Fruit fly (Drosophila melanogaster) whole organism, embryonic: ENCODE data around the gene Acp63F.

Experiments used
- Aef1 ChIP-seq: fragments of 200-800 bp; sonication (Bioruptor generic); IDR thresholded peaks from 3 replicates; pipeline ENCODE4 v1.3.6; 2022; ENCODE audit warnings: missing biosample characterization, missing genetic modification characterization
- Bdp1 ChIP-seq: fragments of 200-800 bp; sonication (Bioruptor generic); optimal IDR thresholded peaks from 3 replicates; lab custom pipeline; 2016; ENCODE audit warnings: missing biosample characterization, missing genetic modification characterization
- CG10147 ChIP-seq: fragments of 200-800 bp; sonication (Bioruptor generic); optimal IDR thresholded peaks from 2 replicates; lab custom pipeline; 2019; ENCODE audit warnings: missing biosample characterization, mild to moderate bottlenecking, missing genetic modification characterization, moderate library complexity
- CG10274 ChIP-seq: fragments of 200-800 bp; sonication (Bioruptor generic); optimal IDR thresholded peaks from 3 replicates; lab custom pipeline; 2017; ENCODE audit warnings: missing biosample characterization, mild to moderate bottlenecking, missing genetic modification characterization
- CG10959 ChIP-seq: fragments of 200-800 bp; sonication (Bioruptor generic); IDR thresholded peaks from 2 replicates; pipeline ENCODE4 v1.3.6; 2022; ENCODE audit warnings: missing biosample characterization, missing genetic modification characterization
- CG11560 ChIP-seq: fragments of 200-800 bp; sonication (Bioruptor generic); IDR thresholded peaks from 3 replicates; pipeline ENCODE4 v1.3.6; 2022; ENCODE audit warnings: missing biosample characterization, missing genetic modification characterization
- CG13123 ChIP-seq: fragments of 200-800 bp; sonication (Bioruptor generic); optimal IDR thresholded peaks from 2 replicates; lab custom pipeline; 2016; ENCODE audit warnings: missing biosample characterization, missing genetic modification characterization
- CG13624 ChIP-seq: fragments of 200-800 bp; sonication (Bioruptor generic); optimal IDR thresholded peaks from 2 replicates; lab custom pipeline; 2016; ENCODE audit warnings: missing biosample characterization, missing genetic modification characterization
- CG1602 ChIP-seq: fragments of 200-800 bp; sonication (Bioruptor generic); optimal IDR thresholded peaks from 3 replicates; lab custom pipeline; 2016; ENCODE audit warnings: missing biosample characterization, missing genetic modification characterization
- CG1603 ChIP-seq: fragments of 200-800 bp; sonication (Bioruptor generic); optimal IDR thresholded peaks from 2 replicates; lab custom pipeline; 2019; ENCODE audit warnings: missing biosample characterization, mild to moderate bottlenecking, missing genetic modification characterization, moderate library complexity
- CG1832 ChIP-seq: fragments of 200-800 bp; sonication (Bioruptor generic); optimal IDR thresholded peaks from 2 replicates; lab custom pipeline; 2017; ENCODE audit warnings: missing biosample characterization, mild to moderate bottlenecking, missing genetic modification characterization, inconsistent platforms
- CG31388 ChIP-seq: fragments of 200-800 bp; sonication (Bioruptor generic); optimal IDR thresholded peaks from 2 replicates; lab custom pipeline; 2016; ENCODE audit warnings: missing biosample characterization, missing genetic modification characterization
- CG31441 ChIP-seq: fragments of 200-800 bp; sonication (Bioruptor generic); IDR thresholded peaks from 2 replicates; pipeline ENCODE4 v1.3.6; 2022; ENCODE audit warnings: missing biosample characterization, missing genetic modification characterization
- CG33213 ChIP-seq: fragments of 200-800 bp; sonication (Bioruptor generic); optimal IDR thresholded peaks from 3 replicates; lab custom pipeline; 2016; ENCODE audit warnings: missing biosample characterization, missing genetic modification characterization
- CG4854 ChIP-seq: fragments of 200-800 bp; sonication (Bioruptor generic); optimal IDR thresholded peaks from 2 replicates; lab custom pipeline; 2016; ENCODE audit warnings: missing biosample characterization, missing genetic modification characterization, inconsistent platforms
- CG5953 ChIP-seq: fragments of 200-800 bp; sonication (Bioruptor generic); IDR thresholded peaks from 2 replicates; pipeline ENCODE4 v1.3.6; 2022; ENCODE audit warnings: missing biosample characterization, missing genetic modification characterization
- CG6654 ChIP-seq: fragments of 200-800 bp; sonication (Bioruptor generic); optimal IDR thresholded peaks from 2 replicates; lab custom pipeline; 2017; ENCODE audit warnings: missing biosample characterization, mild to moderate bottlenecking, missing genetic modification characterization
- CG6813 ChIP-seq: fragments of 200-800 bp; sonication (Bioruptor generic); optimal IDR thresholded peaks from 2 replicates; lab custom pipeline; 2017; ENCODE audit warnings: missing biosample characterization, missing genetic modification characterization, mild to moderate bottlenecking, moderate library complexity, missing genetic modification reagents
- CG6854 ChIP-seq: fragments of 200-800 bp; sonication (Bioruptor generic); optimal IDR thresholded peaks from 3 replicates; lab custom pipeline; 2017; ENCODE audit warnings: missing biosample characterization, mild to moderate bottlenecking, missing genetic modification characterization
- CG7987 ChIP-seq: fragments of 200-800 bp; sonication (Bioruptor generic); optimal IDR thresholded peaks from 2 replicates; lab custom pipeline; 2018; ENCODE audit warnings: missing biosample characterization, mild to moderate bottlenecking, missing genetic modification characterization, moderate library complexity
- CG8089 ChIP-seq: fragments of 200-800 bp; sonication (Bioruptor generic); optimal IDR thresholded peaks from 3 replicates; lab custom pipeline; 2016; ENCODE audit warnings: missing biosample characterization, missing genetic modification characterization
- CG9609 ChIP-seq: fragments of 200-800 bp; sonication (Bioruptor generic); optimal IDR thresholded peaks from 3 replicates; lab custom pipeline; 2016; ENCODE audit warnings: missing biosample characterization, missing genetic modification characterization
- Dad ChIP-seq: fragments of 200-800 bp; sonication (Bioruptor generic); optimal IDR thresholded peaks from 3 replicates; lab custom pipeline; 2016; ENCODE audit warnings: missing biosample characterization, missing genetic modification characterization
- Drgx ChIP-seq: fragments of 200-800 bp; sonication (Bioruptor generic); IDR thresholded peaks from 2 replicates; pipeline ENCODE4 v1.3.6; 2022; ENCODE audit warnings: missing biosample characterization, missing genetic modification characterization
- ERR ChIP-seq: fragments of 200-800 bp; sonication (Bioruptor generic); optimal IDR thresholded peaks from 2 replicates; lab custom pipeline; 2016; ENCODE audit warnings: missing biosample characterization, missing genetic modification characterization
- H15 ChIP-seq: fragments of 200-800 bp; sonication (Bioruptor generic); IDR thresholded peaks from 3 replicates; pipeline ENCODE4 v1.3.6; 2022; ENCODE audit warnings: missing biosample characterization, missing genetic modification characterization
- HHEX ChIP-seq: fragments of 200-800 bp; sonication (Bioruptor generic); optimal IDR thresholded peaks from 3 replicates; lab custom pipeline; 2017; ENCODE audit warnings: missing biosample characterization, mild to moderate bottlenecking, missing genetic modification characterization, missing genetic modification reagents
- Lpt ChIP-seq: fragments of >200 bp; optimal IDR thresholded peaks from 2 replicates; lab custom pipeline; 2018; ENCODE audit warnings: missing biosample characterization, missing genetic modification characterization
- MTF-1 ChIP-seq: fragments of 200-800 bp; sonication (Bioruptor generic); optimal IDR thresholded peaks from 2 replicates; lab custom pipeline; 2018; ENCODE audit warnings: missing biosample characterization, mild to moderate bottlenecking, missing genetic modification characterization, borderline replicate concordance
- NK7.1 ChIP-seq: fragments of 200-800 bp; sonication (Bioruptor generic); optimal IDR thresholded peaks from 3 replicates; lab custom pipeline; 2016; ENCODE audit warnings: missing biosample characterization, missing genetic modification characterization
- al ChIP-seq: fragments of 200-800 bp; sonication (Bioruptor generic); IDR thresholded peaks from 2 replicates; pipeline ENCODE4 v1.3.6; 2022; ENCODE audit warnings: missing biosample characterization, missing genetic modification characterization
- cas ChIP-seq: fragments of 200-800 bp; sonication (Bioruptor generic); IDR thresholded peaks from 2 replicates; pipeline ENCODE4 v1.3.6; 2022; ENCODE audit warnings: missing biosample characterization, missing genetic modification characterization
- corto ChIP-seq: fragments of 200-800 bp; sonication (Bioruptor generic); optimal IDR thresholded peaks from 2 replicates; lab custom pipeline; 2016; ENCODE audit warnings: missing biosample characterization, mild to moderate bottlenecking, missing genetic modification characterization, moderate library complexity
- crp ChIP-seq, 2 experiments: fragments of 200-800 bp; sonication (Bioruptor generic); optimal IDR thresholded peaks; 2 replicates in 1 of 2; 3 replicates in 1 of 2; lab custom pipeline; 2017; ENCODE audit warnings: missing biosample characterization in 2 of 2, missing genetic modification characterization in 2 of 2, mild to moderate bottlenecking in 1 of 2, moderate library complexity in 1 of 2
- dati ChIP-seq: fragments of 200-800 bp; sonication (Bioruptor generic); IDR thresholded peaks from 2 replicates; pipeline ENCODE4 v1.3.6; 2022; ENCODE audit warnings: missing biosample characterization, missing genetic modification characterization
- dpn ChIP-seq, 2 experiments: fragments of 200-800 bp; sonication (Bioruptor generic); optimal IDR thresholded peaks; 3 replicates each; lab custom pipeline; 2016; ENCODE audit warnings: missing biosample characterization in 2 of 2, missing genetic modification characterization in 2 of 2
- dysf ChIP-seq: fragments of 200-800 bp; sonication (Bioruptor generic); IDR thresholded peaks from 3 replicates; pipeline ENCODE4 v1.3.6; 2022; ENCODE audit warnings: missing biosample characterization, missing genetic modification characterization
- eyg ChIP-seq: fragments of 200-800 bp; sonication (Bioruptor generic); optimal IDR thresholded peaks from 3 replicates; lab custom pipeline; 2016; ENCODE audit warnings: missing biosample characterization, missing genetic modification characterization
- fd96Cb ChIP-seq: fragments of 200-800 bp; sonication (Bioruptor generic); optimal IDR thresholded peaks from 2 replicates; lab custom pipeline; 2018; ENCODE audit warnings: missing biosample characterization, mild to moderate bottlenecking, missing genetic modification characterization, moderate library complexity
- grn ChIP-seq: fragments of 200-800 bp; sonication (Bioruptor generic); optimal IDR thresholded peaks from 3 replicates; lab custom pipeline; 2017; ENCODE audit warnings: missing biosample characterization, missing genetic modification characterization
- gsb-n ChIP-seq: fragments of 200-800 bp; sonication (Bioruptor generic); optimal IDR thresholded peaks from 3 replicates; lab custom pipeline; 2018; ENCODE audit warnings: missing biosample characterization, mild to moderate bottlenecking, missing genetic modification characterization
- hbn ChIP-seq: fragments of 200-800 bp; sonication (Bioruptor generic); IDR thresholded peaks from 2 replicates; pipeline ENCODE4 v1.3.6; 2022; ENCODE audit warnings: missing biosample characterization, missing genetic modification characterization; ENCODE audit not compliant: partially characterized antibody
- jing ChIP-seq: fragments of 200-800 bp; sonication (Bioruptor generic); optimal IDR thresholded peaks from 2 replicates; lab custom pipeline; 2018; ENCODE audit warnings: missing biosample characterization, mild to moderate bottlenecking, missing genetic modification characterization
- onecut ChIP-seq: fragments of 200-800 bp; sonication (Bioruptor generic); IDR thresholded peaks from 2 replicates; pipeline ENCODE4 v1.3.6; 2022; ENCODE audit warnings: missing biosample characterization, missing genetic modification characterization
- phol ChIP-seq: fragments of 200-800 bp; sonication (Bioruptor generic); optimal IDR thresholded peaks from 3 replicates; lab custom pipeline; 2018; ENCODE audit warnings: missing biosample characterization, mild to moderate bottlenecking, missing genetic modification characterization, moderate library complexity
- sd ChIP-seq: fragments of 200-800 bp; sonication (Bioruptor generic); optimal IDR thresholded peaks from 3 replicates; lab custom pipeline; 2018; ENCODE audit warnings: missing biosample characterization, mild to moderate bottlenecking, missing genetic modification characterization, moderate library complexity
- slp2 ChIP-seq: fragments of 200-800 bp; sonication (Bioruptor generic); optimal IDR thresholded peaks from 2 replicates; lab custom pipeline; 2016; ENCODE audit warnings: missing biosample characterization, missing genetic modification characterization
- sr ChIP-seq: fragments of 200-800 bp; sonication (Bioruptor generic); IDR thresholded peaks from 3 replicates; pipeline ENCODE4 v1.3.6; 2022; ENCODE audit warnings: missing biosample characterization, missing genetic modification characterization
- tin ChIP-seq: fragments of 200-800 bp; sonication (Bioruptor generic); optimal IDR thresholded peaks from 3 replicates; lab custom pipeline; 2016; ENCODE audit warnings: missing biosample characterization, missing genetic modification characterization
- zen2 ChIP-seq: fragments of 200-800 bp; sonication (Bioruptor generic); IDR thresholded peaks from 3 replicates; pipeline ENCODE4 v1.3.6; 2022; ENCODE audit warnings: missing biosample characterization, missing genetic modification characterization; ENCODE audit not compliant: partially characterized antibody
- zf30C ChIP-seq: fragments of 200-800 bp; sonication (Bioruptor generic); optimal IDR thresholded peaks from 3 replicates; lab custom pipeline; 2018; ENCODE audit warnings: missing biosample characterization, mild to moderate bottlenecking, missing genetic modification characterization

Acp63F gene

DNA sequence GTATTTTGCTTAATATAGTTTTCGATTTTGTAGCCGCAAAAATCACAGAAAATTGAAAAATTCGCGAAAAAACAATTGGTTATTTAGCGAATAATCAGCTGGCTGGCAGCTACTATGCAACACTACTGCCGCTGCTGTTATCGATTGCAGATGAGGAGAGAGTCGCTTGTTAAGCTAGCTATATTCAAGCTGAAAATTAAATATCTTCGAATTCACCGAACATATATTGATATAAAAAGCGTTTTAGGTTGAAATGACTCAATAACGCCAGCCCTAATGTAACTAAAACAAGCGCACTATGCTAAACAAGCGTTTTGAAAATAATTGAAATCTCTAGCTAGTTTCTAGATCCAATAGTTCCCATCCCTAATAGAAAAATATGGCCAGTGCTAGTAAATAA is 9.8 kb downstream of the Acp63F start, which contains the start of the genes CG32264, ntc and IntS10 (continued):
- TF ChIP-seq corto (GFP tag; lab: Kevin White, UChicago) (no peak), zen2 (GFP tag; lab: Robert Waterston, UW) (no peak), phol (tag; lab: Kevin White, UChicago) (peak; percentile 68), CG13624 (peak; percentile 89), Drgx (GFP tag; lab: Robert Waterston, UW) (no peak), dati (no peak), ERR (peak; percentile 54), fd96Cb (tag; lab: Kevin White, UChicago) (peak; percentile 7), Lpt (GFP tag; lab: Kevin White, UChicago) (no peak), HHEX (GFP tag; lab: Kevin White, UChicago) (peak; percentile 48), CG31441 (GFP tag; lab: Robert Waterston, UW) (no peak), zf30C (GFP tag; lab: Kevin White, UChicago) (no peak), CG7987 (GFP tag; lab: Kevin White, UChicago) (no peak), Aef1 (GFP tag; lab: Robert Waterston, UW) (peak; percentile 66), CG5953 (GFP tag; lab: Robert Waterston, UW) (no peak), grn (no peak), Dad (GFP tag; lab: Kevin White, UChicago) (peak; percentile 73), CG11560 (tag; lab: Robert Waterston, UW) (peak; percentile 31; the same call in 2 of the 3 replicates), eyg (GFP tag; lab: Kevin White, UChicago) (peak; percentile 62), dysf (GFP tag; lab: Robert Waterston, UW) (peak; percentile 64; the same call in 2 of the 3 replicates), Bdp1 (peak; percentile 53), CG1603 (peak; percentile 36), CG6654 (GFP tag; lab: Kevin White, UChicago) (no peak), CG1832 (GFP tag; lab: Kevin White, UChicago) (no peak), jing (GFP tag; lab: Kevin White, UChicago) (peak; percentile 47), sr (GFP tag; lab: Robert Waterston, UW) (no peak), CG13123 (GFP tag; lab: Kevin White, UChicago) (peak; percentile 0), CG6854 (no peak), gsb-n (tag; lab: Kevin White, UChicago) (no peak), CG33213 (GFP tag; lab: Kevin White, UChicago) (peak; percentile 62), al (GFP tag; lab: Robert Waterston, UW) (peak; percentile 49; the same call in 1 of the 2 replicates), hbn (GFP tag; lab: Robert Waterston, UW) (no peak; the same call in 1 of the 2 replicates), tin (peak; percentile 70), CG1602 (peak; percentile 58), sd (tag; lab: Kevin White, UChicago) (peak; percentile 87), dpn (GFP tag; optimal IDR thresholded peaks at IDR 0.05; lab: Kevin White, UChicago) (peak; percentile 81 to 82), CG8089 (GFP tag; lab: Kevin White, UChicago) (peak; percentile 57), CG10274 (GFP tag; lab: Kevin White, UChicago) (no peak), onecut (GFP tag; lab: Robert Waterston, UW) (no peak), CG6813 (GFP tag; lab: Kevin White, UChicago) (no peak), CG31388 (GFP tag; lab: Kevin White, UChicago) (peak; percentile 16), CG10147 (GFP tag; lab: Kevin White, UChicago) (peak; percentile 67), CG4854 (peak; percentile 33), crp (GFP tag; optimal IDR thresholded peaks at IDR 0.05; lab: Kevin White, UChicago) (peak; percentile 48 to 93), slp2 (GFP tag; lab: Kevin White, UChicago) (peak; percentile 68), CG10959 (GFP tag; lab: Robert Waterston, UW) (no peak), CG9609 (GFP tag; lab: Kevin White, UChicago) (peak; percentile 79), cas (peak; percentile 30; the same call in 1 of the 2 replicates), NK7.1 (peak; percentile 61), H15 (GFP tag; lab: Robert Waterston, UW) (no peak), MTF-1 (GFP tag; lab: Kevin White, UChicago) (peak; percentile 8)
